Worm (Caenorhabditis elegans): ENCODE data around the gene col-164.

col-164 gene

ce11 chrX:2093169-2093568 is at the start of gene col-164:
col-164 (plus strand) TSS chrX:2093469.
- no peak for TF ChIP-seq lin-35 (GFP tag; optimal IDR thresholded peaks at IDR 0.05)

ce11 chrX:2044541-2045168 is 48.6 kb upstream of the col-164 start:
- TF ChIP-seq bed-1 (GFP tag; IDR thresholded peaks at IDR 0.05) = no peak

- TF ChIP-seq ceh-79 (tag; optimal IDR thresholded peaks at IDR 0.05) (no peak), F39B2.1 (GFP tag; IDR thresholded peaks at IDR 0.05) (no peak), B0336.3 (GFP tag; IDR thresholded peaks at IDR 0.05) (no peak), lin-40 (tag; optimal IDR thresholded peaks at IDR 0.05) (no peak), aptf-3 (GFP tag; IDR thresholded peaks at IDR 0.05) (no peak), cebp-1 (GFP tag; IDR thresholded peaks at IDR 0.05) (no peak), cebp-1 (tag; optimal IDR thresholded peaks at IDR 0.05) (no peak), die-1 (tag; optimal IDR thresholded peaks at IDR 0.05) (no peak), T26A5.8 (tag; optimal IDR thresholded peaks at IDR 0.05) (no peak), ceh-27 (GFP tag; optimal IDR thresholded peaks at IDR 0.05) (no peak), nhr-27 (tag; optimal IDR thresholded peaks at IDR 0.05) (no peak), pbrm-1 (GFP tag; IDR thresholded peaks at IDR 0.05) (no peak), dpl-1 (GFP tag; optimal IDR thresholded peaks at IDR 0.05) (no peak), lsl-1 (GFP tag; optimal IDR thresholded peaks at IDR 0.05) (no peak), D2030.7 (GFP tag; IDR thresholded peaks at IDR 0.05) (no peak), F33H1.4 (GFP tag; IDR thresholded peaks at IDR 0.05) (no peak)
Measured at ce11 chrX:2045603-2046002, 47.7 kb upstream of the col-164 start.

ce11 chrX:2046124-2046722 is 47.0 kb upstream of the col-164 start, which contains the start of gene igcm-4:
igcm-4 (minus strand) TSS chrX:2046360.
- TF ChIP-seq akir-1 (GFP tag; optimal IDR thresholded peaks at IDR 0.05) = no peak
- TF ChIP-seq egl-44 (GFP tag; IDR thresholded peaks at IDR 0.05) = peak; percentile 49; the same call in 1 of the 2 replicates
- no peak for TF ChIP-seq B0035.1 (tag; optimal IDR thresholded peaks at IDR 0.05)
- TF ChIP-seq nfyb-1 (GFP tag; IDR thresholded peaks at IDR 0.05) = 0 out of 2 replicates have a peak, but pooled peaks have one; percentile 37
- TF ChIP-seq unc-62 (GFP tag; optimal IDR thresholded peaks at IDR 0.05) = peak; percentile 79

ce11 chrX:2047208-2047946 is 45.9 kb upstream of the col-164 start:
- no peak for TF ChIP-seq B0261.1 (tag; optimal IDR thresholded peaks at IDR 0.05)
- no peak for TF ChIP-seq zfh-2 (GFP tag; conservative IDR thresholded peaks at IDR 0.05)
- TF ChIP-seq lin-35 (GFP tag; optimal IDR thresholded peaks at IDR 0.05) = no peak
- no peak for TF ChIP-seq nhr-120 (GFP tag; IDR thresholded peaks at IDR 0.05)
- TF ChIP-seq rpc-1 (optimal IDR thresholded peaks at IDR 0.05) = no peak
- TF ChIP-seq rpc-1 (tag; optimal IDR thresholded peaks at IDR 0.05) = no peak
- no peak for TF ChIP-seq Y53F4B.3 (GFP tag; IDR thresholded peaks at IDR 0.05)
- TF ChIP-seq cebp-1 (GFP tag; IDR thresholded peaks at IDR 0.05) = no peak
- no peak for TF ChIP-seq cebp-1 (tag; optimal IDR thresholded peaks at IDR 0.05)
- TF ChIP-seq hmg-20 (GFP tag; IDR thresholded peaks at IDR 0.05) = no peak
- TF ChIP-seq atf-7 (tag; optimal IDR thresholded peaks at IDR 0.05) = no peak
- TF ChIP-seq die-1 (tag; optimal IDR thresholded peaks at IDR 0.05) = no peak
- no peak for TF ChIP-seq ztf-26 (tag; optimal IDR thresholded peaks at IDR 0.05)
- TF ChIP-seq athp-1 (tag; optimal IDR thresholded peaks at IDR 0.05) = no peak

All from whole organism, young adult.